Worm (Caenorhabditis elegans): ENCODE results near the gene srd-70.

srd-70 gene

DNA sequence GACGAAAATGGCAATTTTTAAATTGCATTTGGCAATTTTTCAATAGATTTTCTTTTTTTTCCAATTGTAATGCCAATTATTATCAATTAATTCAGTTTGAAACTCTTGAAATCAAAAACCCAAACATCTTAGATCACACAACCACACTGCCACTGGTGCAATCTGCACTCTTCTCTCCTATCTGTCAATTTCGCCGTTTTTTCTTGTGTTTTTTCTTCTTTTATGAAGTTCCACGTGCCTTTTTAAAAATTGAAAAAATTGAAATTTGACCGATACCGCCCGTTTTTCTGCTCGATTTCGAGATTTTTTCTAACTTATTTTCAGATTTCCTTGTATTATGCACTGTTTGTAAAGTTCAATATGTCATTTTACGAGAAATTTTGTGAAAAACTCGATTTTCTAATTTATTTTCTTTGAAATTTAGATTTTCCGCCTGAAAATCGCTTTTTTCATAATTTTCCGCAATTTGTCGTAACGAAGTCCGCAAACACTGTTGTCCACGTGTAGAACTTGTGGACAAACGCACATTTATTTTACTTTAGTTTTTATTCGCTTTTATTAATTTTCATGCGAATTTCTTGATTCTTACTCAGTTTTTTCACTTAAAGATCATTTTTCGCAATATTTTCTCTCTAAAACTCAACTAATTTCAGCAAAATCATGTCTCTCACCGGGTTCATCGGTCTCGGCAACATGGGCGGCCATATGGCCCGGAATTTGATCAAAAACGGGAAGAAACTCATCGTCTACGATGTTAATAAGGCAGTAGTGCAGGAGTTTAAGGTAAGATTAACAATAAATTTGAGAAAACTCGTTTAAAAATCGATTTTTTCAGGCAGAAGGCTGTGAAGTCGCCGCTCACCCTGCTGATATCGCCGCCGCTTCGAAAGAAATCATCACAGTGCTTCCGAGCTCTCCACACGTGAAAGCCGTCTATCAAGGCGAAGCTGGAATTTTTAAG lies 39.6 kb downstream of the srd-70 start, which contains the start of gene B0250.5:
TSS of gene B0250.5 (plus strand) at position 654 of the 961 bp plus-strand sequence.
- no peak for TF ChIP-seq unc-3 (GFP tag; conservative IDR thresholded peaks at IDR 0.05)
- peak; percentile 11 for TF ChIP-seq unc-3 (tag; optimal IDR thresholded peaks at IDR 0.05)
- no peak for TF ChIP-seq K09A11.1 (tag; optimal IDR thresholded peaks at IDR 0.05; ENCODE audit: insufficient read depth)
- TF ChIP-seq ceh-48 (tag; optimal IDR thresholded peaks at IDR 0.05): no peak
- no peak for TF ChIP-seq ceh-2 (tag; optimal IDR thresholded peaks at IDR 0.05)

- TF ChIP-seq sox-2 (GFP tag; IDR thresholded peaks at IDR 0.05): no peak
- no peak for TF ChIP-seq nhr-232 (tag; optimal IDR thresholded peaks at IDR 0.05)
- TF ChIP-seq madf-2 (tag; optimal IDR thresholded peaks at IDR 0.05): no peak
- TF ChIP-seq npax-4 (tag; optimal IDR thresholded peaks at IDR 0.05): no peak
- TF ChIP-seq ztf-16 (tag; optimal IDR thresholded peaks at IDR 0.05): no peak
- TF ChIP-seq ceh-34 (tag; optimal IDR thresholded peaks at IDR 0.05): no peak
- no peak for TF ChIP-seq dmd-4 (tag; optimal IDR thresholded peaks at IDR 0.05; ENCODE audit: borderline replicate concordance)
- no peak for TF ChIP-seq syd-9 (tag; optimal IDR thresholded peaks at IDR 0.05)
- TF ChIP-seq odd-2 (tag; optimal IDR thresholded peaks at IDR 0.05): no peak
- no peak for TF ChIP-seq ceh-48 (tag; optimal IDR thresholded peaks at IDR 0.05)
- TF ChIP-seq elt-4 (tag; optimal IDR thresholded peaks at IDR 0.05): no peak
- no peak for TF ChIP-seq ama-1 (optimal IDR thresholded peaks at IDR 0.05)
- no peak for TF ChIP-seq ceh-22 (tag; optimal IDR thresholded peaks at IDR 0.05)
Measured at ce11 chrV:20497537-20497936, 43.6 kb downstream of the srd-70 start.

DNA sequence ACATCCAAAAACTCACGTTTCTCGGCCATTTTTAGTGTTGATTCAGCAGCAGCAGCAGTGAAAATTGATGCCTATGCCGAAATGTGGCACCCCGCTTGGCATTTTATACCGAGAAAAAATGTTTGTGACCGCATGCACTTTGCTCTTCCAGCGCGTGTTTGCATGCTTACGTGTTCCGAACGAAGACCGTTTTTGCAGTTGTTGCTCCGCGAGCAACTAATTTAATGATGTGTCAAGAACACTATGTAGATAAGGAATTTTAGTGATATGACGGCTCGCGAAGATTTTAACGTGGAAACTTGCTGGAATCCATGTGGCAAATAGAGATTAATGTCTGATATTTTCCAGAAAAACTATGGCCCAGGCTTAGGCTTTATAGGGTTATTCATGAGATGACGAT lies 45.1 kb downstream of the srd-70 start, which contains the start of gene dct-16:
TSS of gene dct-16 (minus strand) at position 78 of the 400 bp plus-strand sequence.
- TF ChIP-seq syd-9 (tag; optimal IDR thresholded peaks at IDR 0.05): no peak
- TF ChIP-seq ama-1 (optimal IDR thresholded peaks at IDR 0.05): no peak
- no peak for TF ChIP-seq dve-1 (tag; optimal IDR thresholded peaks at IDR 0.05)
- no peak for TF ChIP-seq unc-55 (GFP tag; optimal IDR thresholded peaks at IDR 0.05)

DNA sequence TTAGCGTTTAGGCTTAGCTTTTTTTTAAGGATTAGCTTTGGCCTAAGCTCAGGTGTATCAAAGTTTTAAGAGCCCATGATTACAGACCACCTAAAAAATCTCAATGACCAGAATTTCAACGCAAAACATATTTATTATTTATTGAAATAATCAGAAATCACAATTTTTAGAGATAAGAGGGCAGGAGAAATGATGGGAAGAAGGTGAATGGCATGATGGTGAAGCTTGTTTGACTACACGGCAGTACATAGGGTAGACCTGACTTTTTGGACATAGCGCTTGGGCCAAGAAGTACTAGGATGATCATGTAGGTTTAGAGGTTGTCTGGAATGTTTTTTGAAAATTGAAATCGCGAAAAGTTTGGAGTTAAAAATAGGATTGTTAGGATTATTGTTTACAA lies 45.7 kb downstream of the srd-70 start:
- TF ChIP-seq gmeb-2 (tag; optimal IDR thresholded peaks at IDR 0.05) (no peak), pha-4 (tag; optimal IDR thresholded peaks at IDR 0.05) (no peak), nhr-232 (tag; optimal IDR thresholded peaks at IDR 0.05) (no peak), ttx-3 (tag; optimal IDR thresholded peaks at IDR 0.05) (no peak), rnt-1 (tag; optimal IDR thresholded peaks at IDR 0.05) (no peak), syd-9 (tag; optimal IDR thresholded peaks at IDR 0.05) (no peak), fax-1 (tag; optimal IDR thresholded peaks at IDR 0.05) (no peak), sdc-2 (tag; optimal IDR thresholded peaks at IDR 0.05) (no peak), hlh-6 (tag; optimal IDR thresholded peaks at IDR 0.05) (no peak), hlh-13 (GFP tag; optimal IDR thresholded peaks at IDR 0.05) (no peak), K09A11.1 (tag; optimal IDR thresholded peaks at IDR 0.05; ENCODE audit: insufficient read depth) (no peak), unc-55 (GFP tag; optimal IDR thresholded peaks at IDR 0.05) (no peak), ceh-2 (tag; optimal IDR thresholded peaks at IDR 0.05) (no peak), pat-9 (tag; optimal IDR thresholded peaks at IDR 0.05) (no peak), ceh-9 (tag; optimal IDR thresholded peaks at IDR 0.05) (no peak)

- TF ChIP-seq ceh-34 (tag; optimal IDR thresholded peaks at IDR 0.05) (no peak), pha-4 (tag; optimal IDR thresholded peaks at IDR 0.05) (no peak), ceh-31 (tag; optimal IDR thresholded peaks at IDR 0.05) (no peak), eyg-1 (tag; optimal IDR thresholded peaks at IDR 0.05) (no peak), ceh-48 (tag; optimal IDR thresholded peaks at IDR 0.05) (no peak), C08G9.2 (tag; optimal IDR thresholded peaks at IDR 0.05) (no peak), mec-3 (tag; optimal IDR thresholded peaks at IDR 0.05; ENCODE audit: borderline replicate concordance) (no peak), unc-55 (GFP tag; optimal IDR thresholded peaks at IDR 0.05) (no peak), odd-2 (tag; optimal IDR thresholded peaks at IDR 0.05) (no peak), hlh-6 (tag; optimal IDR thresholded peaks at IDR 0.05) (no peak), npax-4 (tag; optimal IDR thresholded peaks at IDR 0.05) (no peak)
Measured at ce11 chrV:20500405-20500804, 46.5 kb downstream of the srd-70 start, which contains the start of gene dct-14. Gene dct-14 (minus strand): TSS chrV:20500505.
